Fruit fly (Drosophila melanogaster) whole organism, embryonic: ENCODE results near the gene Hsp67Ba.

Experiments
- Adf1 ChIP-seq: fragments of 200-800 bp; sonication (Bioruptor generic); IDR thresholded peaks from 2 replicates; pipeline ENCODE4 v1.3.6; 2022; ENCODE audit warnings: missing biosample characterization, missing genetic modification characterization
- Aef1 ChIP-seq: fragments of 200-800 bp; sonication (Bioruptor generic); IDR thresholded peaks from 3 replicates; pipeline ENCODE4 v1.3.6; 2022; ENCODE audit warnings: missing biosample characterization, missing genetic modification characterization
- Atf-2 ChIP-seq: fragments of 200-800 bp; sonication (Bioruptor generic); optimal IDR thresholded peaks from 2 replicates; lab custom pipeline; 2016; ENCODE audit warnings: missing biosample characterization, missing genetic modification characterization
- Awh ChIP-seq: fragments of 200-800 bp; sonication (Bioruptor generic); IDR thresholded peaks from 2 replicates; pipeline ENCODE4, ENCODE4 v1.3.6; 2022; ENCODE audit warnings: missing biosample characterization, missing genetic modification characterization
- CG11504 ChIP-seq: fragments of 200-800 bp; sonication (Bioruptor generic); optimal IDR thresholded peaks from 3 replicates; lab custom pipeline; 2019; ENCODE audit warnings: missing biosample characterization, mild to moderate bottlenecking, missing genetic modification characterization, moderate library complexity
- CG13624 ChIP-seq: fragments of 200-800 bp; sonication (Bioruptor generic); optimal IDR thresholded peaks from 2 replicates; lab custom pipeline; 2016; ENCODE audit warnings: missing biosample characterization, missing genetic modification characterization
- CG14050 ChIP-seq: fragments of 200-800 bp; sonication (Bioruptor generic); IDR thresholded peaks from 3 replicates; pipeline ENCODE4 v1.3.6; 2022; ENCODE audit warnings: missing biosample characterization, missing genetic modification characterization
- CG17385 ChIP-seq: fragments of 200-800 bp; sonication (Bioruptor generic); optimal IDR thresholded peaks from 3 replicates; lab custom pipeline; 2018; ENCODE audit warnings: missing biosample characterization, mild to moderate bottlenecking, missing genetic modification characterization
- CG17568 ChIP-seq: fragments of 200-800 bp; sonication (Bioruptor generic); optimal IDR thresholded peaks from 2 replicates; lab custom pipeline; 2018; ENCODE audit warnings: missing biosample characterization, mild to moderate bottlenecking, missing genetic modification characterization, moderate library complexity
- CG17802 ChIP-seq: fragments of 200-800 bp; sonication (Bioruptor generic); optimal IDR thresholded peaks from 2 replicates; lab custom pipeline; 2018; ENCODE audit warnings: missing biosample characterization, mild to moderate bottlenecking, missing genetic modification characterization, moderate library complexity
- CG17829 ChIP-seq: fragments of 200-800 bp; optimal IDR thresholded peaks from 2 replicates; lab custom pipeline; 2019; ENCODE audit warnings: missing biosample characterization, mild to moderate bottlenecking, missing genetic modification characterization, moderate library complexity
- CG3065 ChIP-seq: fragments of 200-800 bp; sonication (Bioruptor generic); optimal IDR thresholded peaks from 2 replicates; lab custom pipeline; 2016; ENCODE audit warnings: missing biosample characterization, missing genetic modification characterization
- CG31224 ChIP-seq: fragments of 200-800 bp; sonication (Bioruptor generic); IDR thresholded peaks from 2 replicates; pipeline ENCODE4 v1.3.6; 2022; ENCODE audit warnings: missing biosample characterization, missing genetic modification characterization
- CG32772 ChIP-seq: fragments of 200-800 bp; sonication (Bioruptor generic); IDR thresholded peaks from 2 replicates; pipeline ENCODE4 v1.3.6; 2022; ENCODE audit warnings: missing biosample characterization, missing genetic modification characterization
- CG4617 ChIP-seq: fragments of 200-800 bp; sonication (Bioruptor generic); optimal IDR thresholded peaks from 3 replicates; lab custom pipeline; 2016; ENCODE audit warnings: missing biosample characterization, missing genetic modification characterization, borderline replicate concordance
- CG4707 ChIP-seq: fragments of 200-800 bp; sonication (Bioruptor generic); optimal IDR thresholded peaks from 2 replicates; lab custom pipeline; 2018; ENCODE audit warnings: missing biosample characterization, mild to moderate bottlenecking, missing genetic modification characterization, moderate library complexity
- CG9817 ChIP-seq: fragments of 200-800 bp; sonication (Bioruptor generic); optimal IDR thresholded peaks from 2 replicates; lab custom pipeline; 2018; ENCODE audit warnings: missing biosample characterization, mild to moderate bottlenecking, missing genetic modification characterization, moderate library complexity
- CHES-1-like ChIP-seq: fragments of 200-800 bp; sonication (Bioruptor generic); optimal IDR thresholded peaks from 2 replicates; lab custom pipeline; 2016; ENCODE audit warnings: missing biosample characterization, missing genetic modification characterization
- Camta ChIP-seq: fragments of 200-800 bp; sonication (Bioruptor generic); optimal IDR thresholded peaks from 2 replicates; lab custom pipeline; 2016; ENCODE audit warnings: missing biosample characterization, missing genetic modification characterization
- CrebB ChIP-seq: fragments of 200-800 bp; sonication (Bioruptor generic); optimal IDR thresholded peaks from 3 replicates; lab custom pipeline; 2018; ENCODE audit warnings: missing biosample characterization, mild to moderate bottlenecking, missing genetic modification characterization
- Drgx ChIP-seq: fragments of 200-800 bp; sonication (Bioruptor generic); IDR thresholded peaks from 2 replicates; pipeline ENCODE4 v1.3.6; 2022; ENCODE audit warnings: missing biosample characterization, missing genetic modification characterization
- Fer2 ChIP-seq: fragments of 200-800 bp; sonication (Bioruptor generic); optimal IDR thresholded peaks from 2 replicates; lab custom pipeline; 2018; ENCODE audit warnings: missing biosample characterization, mild to moderate bottlenecking, missing genetic modification characterization, moderate library complexity
- Hsf ChIP-seq: fragments of 200-800 bp; sonication (Bioruptor generic); optimal IDR thresholded peaks from 3 replicates; lab custom pipeline; 2016; ENCODE audit warnings: missing biosample characterization, missing genetic modification characterization
- MESR4 ChIP-seq: fragments of 200-800 bp; sonication (Bioruptor generic); optimal IDR thresholded peaks from 2 replicates; lab custom pipeline; 2018; ENCODE audit warnings: missing biosample characterization, mild to moderate bottlenecking, missing genetic modification characterization, moderate library complexity
- NK7.1 ChIP-seq: fragments of 200-800 bp; sonication (Bioruptor generic); optimal IDR thresholded peaks from 3 replicates; lab custom pipeline; 2016; ENCODE audit warnings: missing biosample characterization, missing genetic modification characterization
- Sin3A ChIP-seq: fragments of >200 bp; optimal IDR thresholded peaks from 2 replicates; lab custom pipeline; 2018
- Taf1 ChIP-seq: fragments of 200-800 bp; sonication (Bioruptor generic); IDR thresholded peaks from 2 replicates; pipeline ENCODE4 v1.3.6; 2022; ENCODE audit warnings: missing biosample characterization, missing genetic modification characterization
- Tbp ChIP-seq: fragments of >200 bp; optimal IDR thresholded peaks from 2 replicates; lab custom pipeline; 2018; ENCODE audit warnings: missing biosample characterization, missing genetic modification characterization
- Xbp1 ChIP-seq: fragments of 200-800 bp; sonication (Bioruptor generic); optimal IDR thresholded peaks from 3 replicates; lab custom pipeline; 2016; ENCODE audit warnings: missing biosample characterization, mild to moderate bottlenecking, missing genetic modification characterization
- YL-1 ChIP-seq: fragments of 200-800 bp; sonication (Bioruptor generic); optimal IDR thresholded peaks from 3 replicates; lab custom pipeline; 2017; ENCODE audit warnings: missing biosample characterization, mild to moderate bottlenecking, missing genetic modification characterization
- ac ChIP-seq: fragments of 200-800 bp; sonication (Bioruptor generic); optimal IDR thresholded peaks from 3 replicates; lab custom pipeline; 2017; ENCODE audit warnings: missing biosample characterization, mild to moderate bottlenecking, missing genetic modification characterization
- az2 ChIP-seq: fragments of 200-800 bp; sonication (Bioruptor generic); optimal IDR thresholded peaks from 3 replicates; lab custom pipeline; 2016; ENCODE audit warnings: missing biosample characterization, missing genetic modification characterization
- bsh ChIP-seq, 2 experiments: fragments of 200-800 bp; sonication (Bioruptor generic); optimal IDR thresholded peaks; 2 replicates each; lab custom pipeline; 2017 to 2018; ENCODE audit warnings: mild to moderate bottlenecking in 2 of 2, missing biosample characterization in 2 of 2, missing genetic modification characterization in 2 of 2, moderate library complexity in 1 of 2
- ftz-f1 ChIP-seq: fragments of 200-800 bp; sonication (Bioruptor generic); optimal IDR thresholded peaks from 2 replicates; lab custom pipeline; 2016; ENCODE audit warnings: missing biosample characterization, missing genetic modification characterization
- fu2 ChIP-seq: fragments of 200-800 bp; sonication (Bioruptor generic); optimal IDR thresholded peaks from 2 replicates; lab custom pipeline; 2016; ENCODE audit warnings: missing biosample characterization, missing genetic modification characterization
- gfzf ChIP-seq: fragments of 200-800 bp; sonication (Bioruptor generic); optimal IDR thresholded peaks from 2 replicates; lab custom pipeline; 2016; ENCODE audit warnings: missing biosample characterization, mild to moderate bottlenecking, missing genetic modification characterization, moderate library complexity
- hbn ChIP-seq: fragments of 200-800 bp; sonication (Bioruptor generic); IDR thresholded peaks from 2 replicates; pipeline ENCODE4 v1.3.6; 2022; ENCODE audit warnings: missing biosample characterization, missing genetic modification characterization; ENCODE audit not compliant: partially characterized antibody
- her ChIP-seq: fragments of 200-800 bp; sonication (Bioruptor generic); optimal IDR thresholded peaks from 2 replicates; lab custom pipeline; 2016; ENCODE audit warnings: missing biosample characterization, missing genetic modification characterization
- hkb ChIP-seq, 2 experiments: fragments of 200-800 bp in 1 of 2; fragments of >200 bp in 1 of 2; sonication (Bioruptor generic) in 1 of 2; IDR thresholded peaks in 1 of 2; optimal IDR thresholded peaks in 1 of 2; 2 replicates each; pipeline versions ENCODE4 v1.3.6 to Lab custom; 2017 to 2022; ENCODE audit warnings: missing biosample characterization in 1 of 2, missing genetic modification characterization in 1 of 2
- kah ChIP-seq: fragments of 200-800 bp; sonication (Bioruptor generic); optimal IDR thresholded peaks from 2 replicates; lab custom pipeline; 2018; ENCODE audit warnings: missing biosample characterization, mild to moderate bottlenecking, missing genetic modification characterization
- knrl ChIP-seq: fragments of 200-800 bp; sonication (Bioruptor generic); IDR thresholded peaks from 3 replicates; pipeline ENCODE4 v1.3.6; 2022; ENCODE audit warnings: missing biosample characterization, missing genetic modification characterization; ENCODE audit not compliant: partially characterized antibody
- nmo ChIP-seq: fragments of 200-800 bp; sonication (Bioruptor generic); optimal IDR thresholded peaks from 2 replicates; lab custom pipeline; 2018; ENCODE audit warnings: missing biosample characterization, mild to moderate bottlenecking, missing genetic modification characterization, moderate library complexity
- nom ChIP-seq: fragments of 200-800 bp; sonication (Bioruptor generic); optimal IDR thresholded peaks from 2 replicates; lab custom pipeline; 2017; ENCODE audit warnings: missing biosample characterization, missing genetic modification characterization, mild to moderate bottlenecking, moderate library complexity, missing genetic modification reagents
- slbo ChIP-seq: fragments of 200-800 bp; sonication (Bioruptor generic); IDR thresholded peaks from 2 replicates; pipeline ENCODE4 v1.3.6; 2022; ENCODE audit warnings: missing biosample characterization, missing genetic modification characterization
- sna ChIP-seq: fragments of 200-800 bp; sonication (Bioruptor generic); IDR thresholded peaks from 2 replicates; pipeline ENCODE4 v1.3.6; 2022; ENCODE audit warnings: missing biosample characterization, missing genetic modification characterization; ENCODE audit not compliant: partially characterized antibody
- sqz ChIP-seq: fragments of 200-800 bp; sonication (Bioruptor generic); optimal IDR thresholded peaks from 3 replicates; lab custom pipeline; 2018; ENCODE audit warnings: missing biosample characterization, mild to moderate bottlenecking, missing genetic modification characterization
- ttk ChIP-seq: fragments of 200-800 bp; sonication (Bioruptor generic); IDR thresholded peaks from 2 replicates; pipeline ENCODE4 v2.1.2; 2022; ENCODE audit warnings: missing biosample characterization, missing genetic modification characterization
- tx ChIP-seq: fragments of 200-800 bp; sonication (Bioruptor generic); optimal IDR thresholded peaks from 2 replicates; lab custom pipeline; 2016; ENCODE audit warnings: missing biosample characterization, missing genetic modification characterization
- unpg ChIP-seq: fragments of 200-800 bp; sonication (Bioruptor generic); optimal IDR thresholded peaks from 3 replicates; lab custom pipeline; 2018; ENCODE audit warnings: missing biosample characterization, mild to moderate bottlenecking, missing genetic modification characterization, moderate library complexity

Gene Hsp67Ba

dm6 chr3L:9367431-9367867 lies 11.9 kb downstream of the Hsp67Ba start:
- no peak for TF ChIP-seq Xbp1 (GFP tag; lab: Kevin White, UChicago)
- no peak for TF ChIP-seq ac
- peak in 1 of 2 experiments; percentile 81 for TF ChIP-seq bsh (GFP tag; optimal IDR thresholded peaks at IDR 0.05; lab: Kevin White, UChicago)
- no peak for TF ChIP-seq NK7.1 (GFP tag; lab: Kevin White, UChicago)
- TF ChIP-seq YL-1: peak; percentile 31
- peak; percentile 5 for TF ChIP-seq kah (GFP tag; lab: Kevin White, UChicago)
- no peak for TF ChIP-seq CG31224 (GFP tag; lab: Robert Waterston, UW)
- no peak for TF ChIP-seq ttk
- TF ChIP-seq CG11504 (tag; lab: Kevin White, UChicago): no peak
- no peak for TF ChIP-seq Sin3A
- TF ChIP-seq Camta (GFP tag; lab: Kevin White, UChicago): no peak
- no peak for TF ChIP-seq Awh (GFP tag; lab: Robert Waterston, UW)
- TF ChIP-seq nmo (GFP tag; lab: Kevin White, UChicago): no peak
- no peak for TF ChIP-seq CrebB (tag; lab: Kevin White, UChicago)
- no peak for TF ChIP-seq Atf-2 (GFP tag; lab: Kevin White, UChicago)
- peak; percentile 90 for TF ChIP-seq nom (GFP tag; lab: Kevin White, UChicago)
- TF ChIP-seq Taf1 (GFP tag; lab: Robert Waterston, UW): no peak
- peak; percentile 65 for TF ChIP-seq MESR4 (GFP tag; lab: Kevin White, UChicago)
- peak; percentile 25 for TF ChIP-seq CG4617 (GFP tag; lab: Kevin White, UChicago)
- TF ChIP-seq CG17385 (GFP tag; lab: Kevin White, UChicago): peak; percentile 87
- 0 out of 3 replicates have a peak, but pooled peaks have one; percentile 1 for TF ChIP-seq CG14050
- TF ChIP-seq knrl (GFP tag; lab: Robert Waterston, UW): 0 out of 3 replicates have a peak, but pooled peaks have one; percentile 41
- no peak for TF ChIP-seq CG17802
- TF ChIP-seq Drgx: peak; percentile 51; the same call in 1 of the 2 replicates
- TF ChIP-seq CG13624 (GFP tag; lab: Kevin White, UChicago): peak; percentile 44
- peak; percentile 53 for TF ChIP-seq CHES-1-like (GFP tag; lab: Kevin White, UChicago)
- no peak for TF ChIP-seq CG3065 (GFP tag; lab: Kevin White, UChicago)
- peak; percentile 41 for TF ChIP-seq sqz (GFP tag; lab: Kevin White, UChicago)
- TF ChIP-seq, all 482 proteins: peak for 13

- no peak for TF ChIP-seq tx (GFP tag; lab: Kevin White, UChicago)
- no peak for TF ChIP-seq CG17568 (GFP tag; lab: Kevin White, UChicago)
- peak; percentile 91 for TF ChIP-seq sna (GFP tag; lab: Robert Waterston, UW)
- no peak for TF ChIP-seq unpg (GFP tag; lab: Kevin White, UChicago)
- no peak for TF ChIP-seq ftz-f1
- TF ChIP-seq hbn (GFP tag; lab: Robert Waterston, UW): peak; percentile 83
- TF ChIP-seq CG4707 (GFP tag; lab: Kevin White, UChicago): no peak
- TF ChIP-seq Hsf: peak; percentile 48
- no peak; the same call in 1 of the 2 replicates for TF ChIP-seq Adf1 (GFP tag; lab: Robert Waterston, UW)
- no peak for TF ChIP-seq CG32772 (GFP tag; lab: Robert Waterston, UW)
- TF ChIP-seq gfzf: peak; percentile 3
- no peak for TF ChIP-seq Tbp (GFP tag; lab: Kevin White, UChicago)
- TF ChIP-seq hkb (optimal IDR thresholded peaks at IDR 0.05; lab: Kevin White, UChicago): no peak
- no peak for TF ChIP-seq hkb (GFP tag; IDR thresholded peaks at IDR 0.05; lab: Robert Waterston, UW)
- peak; percentile 38 for TF ChIP-seq az2 (GFP tag; lab: Kevin White, UChicago)
- TF ChIP-seq fu2 (GFP tag; lab: Kevin White, UChicago): no peak
- peak; percentile 43 for TF ChIP-seq Xbp1 (GFP tag; lab: Kevin White, UChicago)
- TF ChIP-seq her (GFP tag; lab: Kevin White, UChicago): no peak
- peak; percentile 71 for TF ChIP-seq CG17829 (tag; lab: Kevin White, UChicago)
- peak; percentile 50; the same call in 1 of the 2 replicates for TF ChIP-seq slbo (GFP tag; lab: Robert Waterston, UW)
- TF ChIP-seq CG9817 (tag; lab: Kevin White, UChicago): peak; percentile 43
- no peak for TF ChIP-seq Fer2 (tag; lab: Kevin White, UChicago)
- TF ChIP-seq Aef1 (GFP tag; lab: Robert Waterston, UW): no peak
- no peak for TF ChIP-seq ac
- TF ChIP-seq Drgx: no peak
Observed at dm6 chr3L:9366850-9367430, 12.4 kb downstream of the Hsp67Ba start, which contains the start of the genes Klp67A and CG4452. Gene Klp67A, minus strand, starts transcription at chr3L:9367046. Gene CG4452, plus strand, starts transcription at chr3L:9367377.
